Fruit fly (Drosophila melanogaster) whole organism, embryonic: ENCODE results near the gene CG34179.

ENCODE experiments used
- CG10321 ChIP-seq: fragments of 200-800 bp; sonication (Bioruptor generic); IDR thresholded peaks from 2 replicates; pipeline ENCODE4 v1.3.6; 2022; ENCODE audit warnings: missing biosample characterization, missing genetic modification characterization
- CG11723 ChIP-seq: fragments of 200-800 bp; sonication (Bioruptor generic); optimal IDR thresholded peaks from 2 replicates; lab custom pipeline; 2017; ENCODE audit warnings: missing biosample characterization, mild to moderate bottlenecking, missing genetic modification characterization
- CG13624 ChIP-seq: fragments of 200-800 bp; sonication (Bioruptor generic); optimal IDR thresholded peaks from 2 replicates; lab custom pipeline; 2016; ENCODE audit warnings: missing biosample characterization, missing genetic modification characterization
- CG14014 ChIP-seq: fragments of 200-800 bp; sonication (Bioruptor generic); IDR thresholded peaks from 2 replicates; pipeline ENCODE4 v1.3.6; 2022; ENCODE audit warnings: missing biosample characterization, missing genetic modification characterization
- CG14050 ChIP-seq: fragments of 200-800 bp; sonication (Bioruptor generic); IDR thresholded peaks from 3 replicates; pipeline ENCODE4 v1.3.6; 2022; ENCODE audit warnings: missing biosample characterization, missing genetic modification characterization
- CG14710 ChIP-seq: fragments of 200-800 bp; sonication (Bioruptor generic); optimal IDR thresholded peaks from 3 replicates; lab custom pipeline; 2019; ENCODE audit warnings: missing biosample characterization, mild to moderate bottlenecking, missing genetic modification characterization, moderate library complexity
- CG1529 ChIP-seq: fragments of 200-800 bp; sonication (Bioruptor generic); optimal IDR thresholded peaks from 3 replicates; lab custom pipeline; 2018; ENCODE audit warnings: missing biosample characterization, missing genetic modification characterization
- CG15696 ChIP-seq: fragments of 200-800 bp; sonication (Bioruptor generic); optimal IDR thresholded peaks from 2 replicates; lab custom pipeline; 2019; ENCODE audit warnings: missing biosample characterization, mild to moderate bottlenecking, missing genetic modification characterization, moderate library complexity
- CG17361 ChIP-seq: fragments of 200-800 bp; sonication (Bioruptor generic); IDR thresholded peaks from 3 replicates; pipeline ENCODE4 v1.3.6; 2022; ENCODE audit warnings: missing biosample characterization, missing genetic modification characterization
- CG17385 ChIP-seq: fragments of 200-800 bp; sonication (Bioruptor generic); optimal IDR thresholded peaks from 3 replicates; lab custom pipeline; 2018; ENCODE audit warnings: missing biosample characterization, mild to moderate bottlenecking, missing genetic modification characterization
- CG30403 ChIP-seq: fragments of 200-800 bp; sonication (Bioruptor generic); optimal IDR thresholded peaks from 3 replicates; lab custom pipeline; 2016; ENCODE audit warnings: missing biosample characterization, missing genetic modification characterization
- CG3065 ChIP-seq: fragments of 200-800 bp; sonication (Bioruptor generic); optimal IDR thresholded peaks from 2 replicates; lab custom pipeline; 2016; ENCODE audit warnings: missing biosample characterization, missing genetic modification characterization
- CG33557 ChIP-seq: fragments of 200-800 bp; sonication (Bioruptor generic); optimal IDR thresholded peaks from 2 replicates; lab custom pipeline; 2019; ENCODE audit warnings: missing biosample characterization, mild to moderate bottlenecking, missing genetic modification characterization, moderate library complexity
- CG42726 ChIP-seq: fragments of 200-800 bp; sonication (Bioruptor generic); IDR thresholded peaks from 2 replicates; pipeline ENCODE4 v1.3.6; 2022; ENCODE audit warnings: missing biosample characterization, missing genetic modification characterization; ENCODE audit not compliant: partially characterized antibody
- CG4617 ChIP-seq: fragments of 200-800 bp; sonication (Bioruptor generic); optimal IDR thresholded peaks from 3 replicates; lab custom pipeline; 2016; ENCODE audit warnings: missing biosample characterization, missing genetic modification characterization, borderline replicate concordance
- CG5953 ChIP-seq: fragments of 200-800 bp; sonication (Bioruptor generic); IDR thresholded peaks from 2 replicates; pipeline ENCODE4 v1.3.6; 2022; ENCODE audit warnings: missing biosample characterization, missing genetic modification characterization
- CG7357 ChIP-seq: fragments of 200-800 bp; sonication (Bioruptor generic); IDR thresholded peaks from 3 replicates; pipeline ENCODE4 v1.3.6; 2022; ENCODE audit warnings: missing biosample characterization, missing genetic modification characterization
- CG7987 ChIP-seq: fragments of 200-800 bp; sonication (Bioruptor generic); optimal IDR thresholded peaks from 2 replicates; lab custom pipeline; 2018; ENCODE audit warnings: missing biosample characterization, mild to moderate bottlenecking, missing genetic modification characterization, moderate library complexity
- CG9609 ChIP-seq: fragments of 200-800 bp; sonication (Bioruptor generic); optimal IDR thresholded peaks from 3 replicates; lab custom pipeline; 2016; ENCODE audit warnings: missing biosample characterization, missing genetic modification characterization
- GATAe ChIP-seq: fragments of 200-800 bp; sonication (Bioruptor generic); conservative IDR thresholded peaks from 2 replicates; pipeline ENCODE4 v1.3.6; 2022; ENCODE audit warnings: missing biosample characterization, missing genetic modification characterization
- Gsc ChIP-seq: fragments of 200-800 bp; sonication (Bioruptor generic); IDR thresholded peaks from 2 replicates; pipeline ENCODE4 v1.3.6; 2022; ENCODE audit warnings: missing biosample characterization, missing genetic modification characterization
- HmgD ChIP-seq: fragments of 200-800 bp; sonication (Bioruptor generic); optimal IDR thresholded peaks from 3 replicates; lab custom pipeline; 2016; ENCODE audit warnings: missing biosample characterization, missing genetic modification characterization
- Hr39 ChIP-seq: fragments of >200 bp; optimal IDR thresholded peaks from 2 replicates; lab custom pipeline; 2017
- Meics ChIP-seq: fragments of 200-800 bp; sonication (Bioruptor generic); optimal IDR thresholded peaks from 2 replicates; lab custom pipeline; 2017; ENCODE audit warnings: missing biosample characterization, mild to moderate bottlenecking, missing genetic modification characterization
- NK7.1 ChIP-seq: fragments of 200-800 bp; sonication (Bioruptor generic); optimal IDR thresholded peaks from 3 replicates; lab custom pipeline; 2016; ENCODE audit warnings: missing biosample characterization, missing genetic modification characterization
- Six4 ChIP-seq: fragments of 200-800 bp; sonication (Bioruptor generic); optimal IDR thresholded peaks from 2 replicates; lab custom pipeline; 2016; ENCODE audit warnings: missing biosample characterization, missing genetic modification characterization
- Sox100B ChIP-seq: fragments of 200-800 bp; sonication (Bioruptor generic); optimal IDR thresholded peaks from 3 replicates; lab custom pipeline; 2018; ENCODE audit warnings: missing biosample characterization, mild to moderate bottlenecking, missing genetic modification characterization
- Tbp ChIP-seq: fragments of >200 bp; optimal IDR thresholded peaks from 2 replicates; lab custom pipeline; 2018; ENCODE audit warnings: missing biosample characterization, missing genetic modification characterization
- abd-A ChIP-seq: fragments of 200-800 bp; sonication (Bioruptor generic); optimal IDR thresholded peaks from 3 replicates; lab custom pipeline; 2019; ENCODE audit warnings: missing biosample characterization, mild to moderate bottlenecking, missing genetic modification characterization, moderate library complexity
- bbx ChIP-seq: fragments of 200-800 bp; sonication (Bioruptor generic); IDR thresholded peaks from 2 replicates; pipeline ENCODE4 v1.3.6; 2022; ENCODE audit warnings: missing biosample characterization, missing genetic modification characterization; ENCODE audit not compliant: partially characterized antibody
- bcd ChIP-seq: fragments of 200-800 bp; sonication (Bioruptor generic); optimal IDR thresholded peaks from 2 replicates; lab custom pipeline; 2017; ENCODE audit warnings: missing biosample characterization, mild to moderate bottlenecking, missing genetic modification characterization
- cg ChIP-seq: fragments of 200-800 bp; sonication (Bioruptor generic); optimal IDR thresholded peaks from 3 replicates; lab custom pipeline; 2019; ENCODE audit warnings: missing biosample characterization, mild to moderate bottlenecking, missing genetic modification characterization, moderate library complexity
- chn ChIP-seq: fragments of 200-800 bp; sonication (Bioruptor generic); optimal IDR thresholded peaks from 2 replicates; lab custom pipeline; 2016; ENCODE audit warnings: missing biosample characterization, missing genetic modification characterization
- crp ChIP-seq, 2 experiments: fragments of 200-800 bp; sonication (Bioruptor generic); optimal IDR thresholded peaks; 2 replicates in 1 of 2; 3 replicates in 1 of 2; lab custom pipeline; 2017; ENCODE audit warnings: missing biosample characterization in 2 of 2, missing genetic modification characterization in 2 of 2, mild to moderate bottlenecking in 1 of 2, moderate library complexity in 1 of 2
- da ChIP-seq: fragments of 200-800 bp; sonication (Bioruptor generic); optimal IDR thresholded peaks from 2 replicates; lab custom pipeline; 2016; ENCODE audit warnings: missing biosample characterization, missing genetic modification characterization
- ems ChIP-seq: fragments of 200-800 bp; sonication (Bioruptor generic); optimal IDR thresholded peaks from 3 replicates; lab custom pipeline; 2016; ENCODE audit warnings: missing biosample characterization, missing genetic modification characterization
- en ChIP-seq: fragments of 200-800 bp; sonication (Bioruptor generic); optimal IDR thresholded peaks from 2 replicates; lab custom pipeline; 2016; ENCODE audit warnings: missing biosample characterization, missing genetic modification characterization
- ewg ChIP-seq: fragments of 200-800 bp; sonication (Bioruptor generic); optimal IDR thresholded peaks from 3 replicates; lab custom pipeline; 2017; ENCODE audit warnings: mild to moderate bottlenecking, missing biosample characterization, missing genetic modification reagents, missing genetic modification characterization
- gfzf ChIP-seq: fragments of 200-800 bp; sonication (Bioruptor generic); optimal IDR thresholded peaks from 2 replicates; lab custom pipeline; 2016; ENCODE audit warnings: missing biosample characterization, mild to moderate bottlenecking, missing genetic modification characterization, moderate library complexity
- gro ChIP-seq: fragments of 200-800 bp; sonication (Bioruptor generic); optimal IDR thresholded peaks from 2 replicates; lab custom pipeline; 2016; ENCODE audit warnings: missing biosample characterization, missing genetic modification characterization
- lov ChIP-seq, 2 experiments: fragments of 200-800 bp in 1 of 2; fragments of >200 bp in 1 of 2; sonication (Bioruptor generic) in 1 of 2; IDR thresholded peaks in 1 of 2; optimal IDR thresholded peaks in 1 of 2; 2 replicates in 1 of 2; 3 replicates in 1 of 2; pipeline versions ENCODE4 v1.3.6 to Lab custom; 2017 to 2022; ENCODE audit warnings: missing biosample characterization in 1 of 2, missing genetic modification characterization in 1 of 2
- nerfin-2 ChIP-seq: fragments of 200-800 bp; sonication (Bioruptor generic); IDR thresholded peaks from 2 replicates; pipeline ENCODE4 v1.3.6; 2022; ENCODE audit warnings: missing biosample characterization, missing genetic modification characterization; ENCODE audit not compliant: partially characterized antibody
- prd ChIP-seq, 3 experiments: fragments of >200 bp in 2 of 3; fragments of 200-800 bp in 1 of 3; sonication (Bioruptor generic) in 1 of 3; optimal IDR thresholded peaks in 2 of 3; IDR thresholded peaks in 1 of 3; 2 replicates in 2 of 3; 3 replicates in 1 of 3; pipeline versions ENCODE4 v1.3.6 to Lab custom; 2017 to 2022; ENCODE audit warnings: missing biosample characterization in 1 of 3, missing genetic modification characterization in 1 of 3
- sd ChIP-seq: fragments of 200-800 bp; sonication (Bioruptor generic); optimal IDR thresholded peaks from 3 replicates; lab custom pipeline; 2018; ENCODE audit warnings: missing biosample characterization, mild to moderate bottlenecking, missing genetic modification characterization, moderate library complexity
- sna ChIP-seq: fragments of 200-800 bp; sonication (Bioruptor generic); IDR thresholded peaks from 2 replicates; pipeline ENCODE4 v1.3.6; 2022; ENCODE audit warnings: missing biosample characterization, missing genetic modification characterization; ENCODE audit not compliant: partially characterized antibody
- tup ChIP-seq: fragments of 200-800 bp; sonication (Bioruptor generic); optimal IDR thresholded peaks from 2 replicates; lab custom pipeline; 2016; ENCODE audit warnings: missing biosample characterization, mild to moderate bottlenecking, missing genetic modification characterization, moderate library complexity
- twi ChIP-seq: fragments of 200-800 bp; optimal IDR thresholded peaks from 2 replicates; lab custom pipeline; 2019; ENCODE audit warnings: missing biosample characterization, mild to moderate bottlenecking, missing genetic modification characterization, moderate library complexity
- zfh2 ChIP-seq: fragments of 200-800 bp; sonication (Bioruptor generic); optimal IDR thresholded peaks from 2 replicates; lab custom pipeline; 2016; ENCODE audit warnings: missing biosample characterization, missing genetic modification characterization

Gene CG34179

DNA sequence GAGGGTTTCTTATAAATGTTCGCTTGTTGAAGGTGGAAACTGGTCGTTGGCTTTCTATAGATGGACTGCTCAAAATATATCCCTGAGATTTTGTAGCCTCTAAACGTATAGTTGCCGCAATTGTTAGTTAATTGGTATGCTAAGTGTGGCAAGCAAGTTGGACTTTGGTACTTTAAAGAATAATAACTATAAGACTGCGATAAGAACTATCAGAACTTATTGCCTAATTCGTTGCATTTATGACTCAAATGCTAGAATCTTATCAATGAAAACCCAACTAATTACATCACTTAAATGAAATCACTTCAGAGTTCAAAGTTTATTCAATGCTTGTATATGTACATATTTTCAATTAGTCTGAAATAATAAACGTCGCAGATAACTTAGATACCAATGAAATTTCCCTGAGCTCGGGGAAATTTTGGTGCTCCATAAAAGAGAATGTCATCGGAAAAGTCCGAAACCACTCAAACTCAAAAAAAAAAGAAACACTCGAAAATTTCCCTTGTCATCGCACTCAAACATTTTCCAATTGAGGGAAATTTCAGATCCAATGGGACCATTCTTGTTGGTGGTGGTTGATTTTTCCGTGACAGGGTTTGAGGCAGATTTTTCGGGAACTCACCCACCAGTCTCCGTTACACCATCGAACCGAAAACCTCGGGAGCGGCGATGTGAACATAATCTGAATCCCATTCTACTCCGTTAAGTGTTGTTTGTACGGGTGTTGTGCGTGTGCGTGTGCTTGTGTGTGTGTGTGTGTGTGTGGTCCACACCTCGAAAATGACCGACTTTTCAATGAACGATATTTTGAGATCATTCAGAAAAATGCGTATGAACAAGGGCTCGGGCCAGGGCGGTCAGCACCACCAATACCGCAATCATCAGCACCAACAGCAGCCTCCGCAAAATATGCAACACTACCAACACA lies 42.5 kb upstream of the CG34179 start, which contains the start of gene CG45075 (continued):
- TF ChIP-seq CG9609 (GFP tag; lab: Kevin White, UChicago) = no peak
- no peak for TF ChIP-seq bcd (GFP tag; lab: Kevin White, UChicago)
- TF ChIP-seq CG7987 (GFP tag; lab: Kevin White, UChicago) = no peak
- TF ChIP-seq ewg (GFP tag; lab: Kevin White, UChicago) = peak; percentile 17
- no peak for TF ChIP-seq Six4 (GFP tag; lab: Kevin White, UChicago)
- no peak for TF ChIP-seq prd (optimal IDR thresholded peaks at IDR 0.05; lab: Kevin White, UChicago)
- no peak for TF ChIP-seq prd (GFP tag; IDR thresholded peaks at IDR 0.05; lab: Robert Waterston, UW)
- no peak for TF ChIP-seq CG17361
- TF ChIP-seq ems (GFP tag; lab: Kevin White, UChicago) = no peak
- TF ChIP-seq CG5953 (GFP tag; lab: Robert Waterston, UW) = 0 out of 2 replicates have a peak, but pooled peaks have one; percentile 24
- peak; percentile 1 for TF ChIP-seq abd-A (tag; lab: Kevin White, UChicago)
- no peak for TF ChIP-seq en
- no peak for TF ChIP-seq Sox100B
- no peak for TF ChIP-seq gfzf (GFP tag; lab: Kevin White, UChicago)
- no peak for TF ChIP-seq NK7.1 (GFP tag; lab: Kevin White, UChicago)
- TF ChIP-seq twi = no peak
- no peak for TF ChIP-seq Hr39 (lab: Kevin White, UChicago)
- no peak for TF ChIP-seq gro (GFP tag; lab: Kevin White, UChicago)
- TF ChIP-seq CG33557 = no peak
- TF ChIP-seq bbx (GFP tag; lab: Robert Waterston, UW) = peak; percentile 27; the same call in 1 of the 2 replicates
- no peak for TF ChIP-seq zfh2 (GFP tag; lab: Kevin White, UChicago)
- peak; percentile 37 for TF ChIP-seq chn (GFP tag; lab: Kevin White, UChicago)
- TF ChIP-seq sd (tag; lab: Kevin White, UChicago) = no peak
- no peak for TF ChIP-seq HmgD (GFP tag; lab: Kevin White, UChicago)
- TF ChIP-seq CG1529 (GFP tag; lab: Kevin White, UChicago) = no peak
- TF ChIP-seq CG14014 (GFP tag; lab: Robert Waterston, UW) = no peak
- no peak for TF ChIP-seq tup (GFP tag; lab: Kevin White, UChicago)
- peak; percentile 0 for TF ChIP-seq CG14710 (tag; lab: Kevin White, UChicago)
- TF ChIP-seq CG17385 (GFP tag; lab: Kevin White, UChicago) = no peak
- no peak for TF ChIP-seq CG10321 (GFP tag; lab: Robert Waterston, UW)
- TF ChIP-seq Meics (GFP tag; lab: Kevin White, UChicago) = no peak
- TF ChIP-seq CG7357 (GFP tag; lab: Robert Waterston, UW) = no peak
- TF ChIP-seq CG14050 (GFP tag; lab: Robert Waterston, UW) = no peak
- no peak for TF ChIP-seq CG15696 (tag; lab: Kevin White, UChicago)
- TF ChIP-seq GATAe (GFP tag; lab: Robert Waterston, UW) = no peak
- no peak for TF ChIP-seq nerfin-2 (GFP tag; lab: Robert Waterston, UW)
- no peak for TF ChIP-seq CG11723 (GFP tag; lab: Kevin White, UChicago)
- TF ChIP-seq CG30403 (GFP tag; lab: Kevin White, UChicago) = no peak
- TF ChIP-seq CG13624 = no peak
- TF ChIP-seq CG3065 (GFP tag; lab: Kevin White, UChicago) = no peak
- TF ChIP-seq CG4617 (GFP tag; lab: Kevin White, UChicago) = no peak
- TF ChIP-seq Gsc (GFP tag; lab: Robert Waterston, UW) = no peak
- TF ChIP-seq sna (GFP tag; lab: Robert Waterston, UW) = no peak
- TF ChIP-seq lov (optimal IDR thresholded peaks at IDR 0.05; lab: Kevin White, UChicago) = no peak
- no peak for TF ChIP-seq lov (GFP tag; IDR thresholded peaks at IDR 0.05; lab: Robert Waterston, UW)
- no peak for TF ChIP-seq crp (GFP tag; optimal IDR thresholded peaks at IDR 0.05; lab: Kevin White, UChicago)
- no peak for TF ChIP-seq Tbp (GFP tag; lab: Kevin White, UChicago)
- 0 out of 2 replicates have a peak, but pooled peaks have one; percentile 51 for TF ChIP-seq CG42726 (GFP tag; lab: Robert Waterston, UW)
- TF ChIP-seq da (GFP tag; lab: Kevin White, UChicago) = no peak
- peak; percentile 76 for TF ChIP-seq cg (GFP tag; lab: Kevin White, UChicago)
